Worm (Caenorhabditis elegans): ENCODE data around the gene B0238.9.

Gene B0238.9

DNA sequence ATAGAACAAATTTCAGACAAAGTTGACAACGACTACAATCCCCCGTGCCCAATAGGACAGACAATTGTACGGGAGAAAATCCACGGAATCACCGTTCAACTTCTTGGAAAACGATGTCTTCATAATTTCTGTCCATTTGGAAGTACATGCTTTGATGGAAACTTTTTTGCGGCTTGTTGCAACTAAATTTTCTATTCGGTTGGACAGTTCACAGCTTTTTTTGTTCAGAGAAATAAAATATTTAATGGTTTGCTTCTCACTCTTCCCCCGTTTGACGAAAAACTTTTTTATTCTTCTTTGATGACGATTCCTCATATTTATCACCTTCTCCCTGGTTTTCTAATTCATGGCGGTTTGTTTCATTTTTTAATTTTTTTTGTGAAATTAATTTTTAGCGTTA, 36.2 kb upstream of the B0238.9 start, which contains the start of gene C10G8.2:
TSS of gene C10G8.2 (plus strand) at position 301 of the 400 bp plus-strand sequence.
- no peak for TF ChIP-seq Y67H2A.10 (GFP tag; conservative IDR thresholded peaks at IDR 0.05)
- no peak for TF ChIP-seq bed-1 (GFP tag; IDR thresholded peaks at IDR 0.05)
- TF ChIP-seq gei-17 (GFP tag; optimal IDR thresholded peaks at IDR 0.05): no peak
- no peak for TF ChIP-seq dpl-1 (GFP tag; optimal IDR thresholded peaks at IDR 0.05)
- TF ChIP-seq F52B5.7 (tag; optimal IDR thresholded peaks at IDR 0.05): no peak
- no peak for TF ChIP-seq F10E7.11 (tag; optimal IDR thresholded peaks at IDR 0.05)
- TF ChIP-seq ama-1 (optimal IDR thresholded peaks at IDR 0.05): no peak
- no peak for TF ChIP-seq ama-1 (GFP tag; optimal IDR thresholded peaks at IDR 0.05)
- no peak for TF ChIP-seq K11D2.4 (GFP tag; IDR thresholded peaks at IDR 0.05)
- TF ChIP-seq F49E8.2 (tag; optimal IDR thresholded peaks at IDR 0.05; ENCODE audit: insufficient read depth): no peak
- no peak for TF ChIP-seq nfya-1 (tag; optimal IDR thresholded peaks at IDR 0.05; ENCODE audit: borderline replicate concordance, insufficient read depth)
- TF ChIP-seq K12H6.12 (tag; optimal IDR thresholded peaks at IDR 0.05): no peak

- no peak for TF ChIP-seq nhr-179 (tag; optimal IDR thresholded peaks at IDR 0.05)
- no peak for TF ChIP-seq nfya-1 (tag; optimal IDR thresholded peaks at IDR 0.05; ENCODE audit: borderline replicate concordance, insufficient read depth)
- no peak for TF ChIP-seq T07F8.4 (tag; optimal IDR thresholded peaks at IDR 0.05)
- no peak for TF ChIP-seq attf-6 (GFP tag; IDR thresholded peaks at IDR 0.05)
- TF ChIP-seq lsl-1 (GFP tag; optimal IDR thresholded peaks at IDR 0.05): no peak
These were observed 34.6 kb upstream of the B0238.9 start, which contains the start of gene C10G8.3 for ce11 chrV:5312453-5312852. TSS of gene C10G8.3 (plus strand) at chrV:5312753.

DNA sequence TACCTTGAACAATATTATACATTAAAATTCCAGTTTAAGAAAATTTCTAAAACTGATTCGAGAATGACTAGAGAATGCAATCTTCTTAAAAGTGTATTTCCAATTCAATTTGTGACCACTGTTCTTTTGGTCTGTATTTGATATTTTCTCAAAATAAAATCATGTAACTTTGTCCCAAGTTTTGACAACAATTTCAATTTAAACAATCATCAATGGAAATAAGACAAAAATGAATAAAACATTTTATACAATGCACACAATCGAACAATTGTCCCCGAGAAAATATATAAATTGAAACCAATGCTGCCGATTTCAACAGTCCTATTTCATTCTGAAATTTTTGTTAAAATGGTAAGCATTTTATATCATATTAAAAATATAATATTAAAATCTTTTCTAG, 33.7 kb upstream of the B0238.9 start, which contains the start of gene C10G8.4:
TSS of gene C10G8.4 (plus strand) at position 301 of the 400 bp plus-strand sequence.
- no peak for TF ChIP-seq pbrm-1 (GFP tag; IDR thresholded peaks at IDR 0.05)
- TF ChIP-seq egl-18 (GFP tag; IDR thresholded peaks at IDR 0.05): no peak
- TF ChIP-seq F39B2.1 (GFP tag; IDR thresholded peaks at IDR 0.05): no peak
- no peak for TF ChIP-seq unc-130 (GFP tag; optimal IDR thresholded peaks at IDR 0.05)
- TF ChIP-seq egl-44 (GFP tag; IDR thresholded peaks at IDR 0.05): no peak
- no peak for TF ChIP-seq rec-8 (tag; optimal IDR thresholded peaks at IDR 0.05)
- TF ChIP-seq mel-28 (tag; optimal IDR thresholded peaks at IDR 0.05; ENCODE audit: borderline replicate concordance): no peak
- TF ChIP-seq madf-10 (tag; optimal IDR thresholded peaks at IDR 0.05): no peak
- no peak for TF ChIP-seq ztf-6 (GFP tag; IDR thresholded peaks at IDR 0.05)
- TF ChIP-seq ceh-40 (GFP tag; IDR thresholded peaks at IDR 0.05): no peak
- no peak for TF ChIP-seq bed-2 (GFP tag; IDR thresholded peaks at IDR 0.05)
- TF ChIP-seq F49E8.2 (tag; optimal IDR thresholded peaks at IDR 0.05; ENCODE audit: insufficient read depth): no peak
- TF ChIP-seq lin-40 (tag; optimal IDR thresholded peaks at IDR 0.05): no peak
- no peak for TF ChIP-seq ceh-100 (GFP tag; IDR thresholded peaks at IDR 0.05)
- no peak for TF ChIP-seq snpc-1.1 (tag; optimal IDR thresholded peaks at IDR 0.05; ENCODE audit: insufficient read depth)
- no peak for TF ChIP-seq Y56A3A.18 (GFP tag; IDR thresholded peaks at IDR 0.05)
- no peak for TF ChIP-seq akir-1 (GFP tag; optimal IDR thresholded peaks at IDR 0.05)
- TF ChIP-seq tbx-9 (tag; optimal IDR thresholded peaks at IDR 0.05; ENCODE audit: borderline replicate concordance): no peak
- no peak for TF ChIP-seq atf-7 (tag; optimal IDR thresholded peaks at IDR 0.05)

DNA sequence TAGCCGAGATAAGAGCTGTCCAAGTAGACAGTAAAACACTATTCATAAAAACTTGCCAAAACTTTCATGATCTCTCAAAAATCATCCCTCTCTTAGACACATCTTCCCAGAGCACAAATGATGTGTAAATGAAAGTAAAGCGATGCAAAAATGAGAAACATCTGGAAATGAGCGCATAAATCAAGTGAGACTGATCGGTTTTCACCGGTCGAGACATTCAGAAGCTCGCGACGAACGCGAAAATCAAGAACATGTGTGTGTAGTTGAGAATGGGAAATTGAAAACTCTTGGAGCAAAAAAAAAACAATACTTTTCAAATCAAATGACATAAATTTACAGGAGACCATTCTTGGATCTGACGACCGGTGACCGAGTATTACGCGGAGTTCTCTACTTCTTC, 26.5 kb upstream of the B0238.9 start:
- no peak for TF ChIP-seq F57C9.4 (tag; optimal IDR thresholded peaks at IDR 0.05)
- TF ChIP-seq snpc-4 (GFP tag; optimal IDR thresholded peaks at IDR 0.05): no peak
- no peak for TF ChIP-seq snpc-4 (tag; optimal IDR thresholded peaks at IDR 0.05)
- no peak for TF ChIP-seq repo-1 (tag; optimal IDR thresholded peaks at IDR 0.05)
- TF ChIP-seq ceh-91 (GFP tag; IDR thresholded peaks at IDR 0.05): no peak
- TF ChIP-seq pbrm-1 (GFP tag; IDR thresholded peaks at IDR 0.05): no peak
- no peak for TF ChIP-seq aptf-2 (GFP tag; conservative IDR thresholded peaks at IDR 0.05)
- no peak for TF ChIP-seq hmg-1.2 (GFP tag; IDR thresholded peaks at IDR 0.05)
- TF ChIP-seq snpc-3.4 (tag; optimal IDR thresholded peaks at IDR 0.05): no peak
- TF ChIP-seq tbp1 (GFP tag; optimal IDR thresholded peaks at IDR 0.05): no peak
- no peak for TF ChIP-seq B0035.1 (tag; optimal IDR thresholded peaks at IDR 0.05)
- TF ChIP-seq dpff-1 (tag; optimal IDR thresholded peaks at IDR 0.05): no peak
- no peak for TF ChIP-seq F49E8.2 (tag; optimal IDR thresholded peaks at IDR 0.05; ENCODE audit: insufficient read depth)
- no peak for TF ChIP-seq K12H6.12 (tag; optimal IDR thresholded peaks at IDR 0.05)
